Worm (Caenorhabditis elegans) whole organism, L4 larva: ENCODE measurements around the gene C33G3.5.
A peak's percentile ranks its signal among the peaks of the same experiment; 100 is the strongest.

Experiments used
- F37D6.2 ChIP-seq: sonication (generic microtip); optimal IDR thresholded peaks from 2 replicates; lab custom pipeline; 2016; ENCODE audit warnings: mild to moderate bottlenecking, missing genetic modification characterization, missing compliant biosample characterization
- F49E8.2 ChIP-seq: sonication (generic microtip); optimal IDR thresholded peaks from 2 replicates; lab custom pipeline; 2016; ENCODE audit warnings: missing compliant biosample characterization, mild to moderate bottlenecking, missing genetic modification characterization, borderline replicate concordance
- Y5F2A.4 ChIP-seq: fragments of 200-800 bp; sonication (Bioruptor generic); optimal IDR thresholded peaks from 2 replicates; lab custom pipeline; 2018; ENCODE audit warnings: mild to moderate bottlenecking, missing genetic modification characterization, missing compliant biosample characterization
- aha-1 ChIP-seq: fragments of 150-350 bp; peaks from one replicate; lab custom pipeline; 2014; ENCODE audit warnings: missing biosample characterization, missing genetic modification characterization
- ama-1 ChIP-seq: fragments of 150-350 bp; optimal IDR thresholded peaks from 2 replicates; lab custom pipeline; 2014; ENCODE audit warnings: inconsistent platforms, mixed read lengths
- arid-1 ChIP-seq: fragments of 200-800 bp; sonication (Bioruptor generic); conservative IDR thresholded peaks from 2 replicates; pipeline ENCODE4 v1.3.6; 2022; ENCODE audit warnings: missing genetic modification reagents, missing genetic modification characterization, missing compliant biosample characterization
- cey-2 ChIP-seq: sonication (generic microtip); optimal IDR thresholded peaks from 3 replicates; lab custom pipeline; 2017; ENCODE audit warnings: missing genetic modification characterization, mild to moderate bottlenecking, missing compliant biosample characterization, antibody characterized with exemption, borderline replicate concordance; ENCODE audit not compliant: insufficient read depth
- daf-12 ChIP-seq: fragments of 150-350 bp; optimal IDR thresholded peaks from 2 replicates; lab custom pipeline; 2014; ENCODE audit warnings: missing biosample characterization, missing genetic modification reagents, missing genetic modification characterization
- daf-16 ChIP-seq, 3 experiments: sonication (generic microtip); optimal IDR thresholded peaks; 2 replicates each; lab custom pipeline; 2016 to 2017; ENCODE audit warnings: missing genetic modification characterization in 3 of 3, missing genetic modification reagents in 3 of 3, mild to moderate bottlenecking in 2 of 3, missing compliant biosample characterization in 2 of 3, missing biosample characterization in 1 of 3, moderate library complexity in 1 of 3
- daf-8 ChIP-seq: fragments of 200-800 bp; sonication (Bioruptor generic); IDR thresholded peaks from 2 replicates; pipeline ENCODE4 v1.3.6; 2022; ENCODE audit warnings: missing genetic modification characterization, missing compliant biosample characterization
- egl-27 ChIP-seq: sonication (generic microtip); optimal IDR thresholded peaks from 3 replicates; lab custom pipeline; 2017; ENCODE audit warnings: missing biosample characterization, missing genetic modification reagents, missing genetic modification characterization
- fkh-10 ChIP-seq: fragments of 150-350 bp; optimal IDR thresholded peaks from 2 replicates; lab custom pipeline; 2014; ENCODE audit warnings: missing biosample characterization, missing genetic modification reagents, missing genetic modification characterization
- fos-1 ChIP-seq: fragments of 150-350 bp; optimal IDR thresholded peaks from 2 replicates; lab custom pipeline; 2014; ENCODE audit warnings: missing biosample characterization, missing genetic modification characterization
- gei-8 ChIP-seq: fragments of 200-800 bp; sonication (Bioruptor generic); optimal IDR thresholded peaks from 2 replicates; lab custom pipeline; 2018; ENCODE audit warnings: mild to moderate bottlenecking, missing genetic modification characterization, missing compliant biosample characterization
- hlh-11 ChIP-seq: fragments of 200-800 bp; sonication (Bioruptor generic); optimal IDR thresholded peaks from 2 replicates; lab custom pipeline; 2018; ENCODE audit warnings: mild to moderate bottlenecking, missing genetic modification characterization, missing compliant biosample characterization
- hlh-30 ChIP-seq: sonication (generic microtip); optimal IDR thresholded peaks from 2 replicates; lab custom pipeline; 2017; ENCODE audit warnings: antibody characterized with exemption, mild to moderate bottlenecking, missing genetic modification characterization, missing compliant biosample characterization; ENCODE audit not compliant: insufficient read depth
- hmg-1.1 ChIP-seq: fragments of 200-800 bp; sonication (Bioruptor generic); IDR thresholded peaks from 2 replicates; pipeline ENCODE4 v1.3.6; 2022; ENCODE audit warnings: missing genetic modification reagents, missing genetic modification characterization, missing compliant biosample characterization
- lin-15B ChIP-seq: fragments of 150-350 bp; sonication (generic microtip); optimal IDR thresholded peaks from 3 replicates; lab custom pipeline; 2014; ENCODE audit warnings: missing biosample characterization, missing genetic modification characterization
- lin-29 ChIP-seq: fragments of 200-800 bp; sonication (Bioruptor generic); IDR thresholded peaks from 2 replicates; pipeline ENCODE4 v1.3.6; 2022; ENCODE audit warnings: missing genetic modification reagents, missing genetic modification characterization, missing compliant biosample characterization
- lin-38 ChIP-seq: fragments of 200-800 bp; sonication (Bioruptor generic); IDR thresholded peaks from 2 replicates; pipeline ENCODE4 v1.3.6; 2022; ENCODE audit warnings: missing genetic modification reagents, missing genetic modification characterization, missing compliant biosample characterization
- lin-39 ChIP-seq: fragments of 150-350 bp; optimal IDR thresholded peaks from 2 replicates; lab custom pipeline; 2014; ENCODE audit warnings: missing biosample characterization, missing genetic modification reagents, missing genetic modification characterization
- lsy-2 ChIP-seq, 2 experiments: fragments of 150-350 bp in 1 of 2; sonication (generic microtip) in 1 of 2; optimal IDR thresholded peaks; 2 replicates each; lab custom pipeline; 2014 to 2017; ENCODE audit warnings: missing biosample characterization in 2 of 2, missing genetic modification characterization in 2 of 2
- madf-9 ChIP-seq: fragments of 200-800 bp; sonication (Bioruptor generic); conservative IDR thresholded peaks from 2 replicates; pipeline ENCODE4 v1.3.6; 2022; ENCODE audit warnings: missing genetic modification reagents, missing genetic modification characterization, missing compliant biosample characterization
- mdl-1 ChIP-seq, 2 experiments: fragments of 150-350 bp in 1 of 2; sonication (generic microtip) in 1 of 2; optimal IDR thresholded peaks; 2 replicates each; lab custom pipeline; 2014 to 2017; ENCODE audit warnings: missing biosample characterization in 2 of 2, missing genetic modification characterization in 2 of 2
- mep-1 ChIP-seq: fragments of 150-350 bp; sonication (generic microtip); optimal IDR thresholded peaks from 3 replicates; lab custom pipeline; 2014; ENCODE audit warnings: missing biosample characterization, missing genetic modification characterization
- mxl-3 ChIP-seq: fragments of 200-800 bp; sonication (Bioruptor generic); optimal IDR thresholded peaks from 2 replicates; lab custom pipeline; 2018; ENCODE audit warnings: mild to moderate bottlenecking, missing genetic modification characterization, missing compliant biosample characterization
- nhr-10 ChIP-seq: fragments of 150-350 bp; optimal IDR thresholded peaks from 2 replicates; lab custom pipeline; 2014; ENCODE audit warnings: missing biosample characterization, missing genetic modification characterization
- nhr-102 ChIP-seq: sonication (generic microtip); optimal IDR thresholded peaks from 2 replicates; lab custom pipeline; 2016; ENCODE audit warnings: mild to moderate bottlenecking, missing genetic modification characterization, moderate library complexity, missing compliant biosample characterization
- nhr-11 ChIP-seq: fragments of 150-350 bp; optimal IDR thresholded peaks from 2 replicates; lab custom pipeline; 2014; ENCODE audit warnings: missing biosample characterization, missing genetic modification characterization
- nhr-237 ChIP-seq: sonication (generic microtip); optimal IDR thresholded peaks from 2 replicates; lab custom pipeline; 2017; ENCODE audit warnings: missing biosample characterization, missing genetic modification characterization
- nhr-28 ChIP-seq: fragments of 150-350 bp; optimal IDR thresholded peaks from 2 replicates; lab custom pipeline; 2014; ENCODE audit warnings: missing biosample characterization, missing genetic modification characterization
- nhr-41 ChIP-seq: fragments of 200-800 bp; sonication (Bioruptor generic); IDR thresholded peaks from 2 replicates; pipeline ENCODE4 v1.3.6; 2022; ENCODE audit warnings: missing genetic modification reagents, missing genetic modification characterization, missing compliant biosample characterization
- nhr-42 ChIP-seq: fragments of 200-800 bp; sonication (Bioruptor generic); IDR thresholded peaks from 2 replicates; pipeline ENCODE4 v1.3.6; 2022; ENCODE audit warnings: missing genetic modification characterization, missing compliant biosample characterization
- nhr-48 ChIP-seq: sonication (generic microtip); optimal IDR thresholded peaks from 2 replicates; lab custom pipeline; 2016; ENCODE audit warnings: mild to moderate bottlenecking, missing genetic modification characterization, missing compliant biosample characterization
- nhr-76 ChIP-seq: fragments of 150-350 bp; optimal IDR thresholded peaks from 2 replicates; lab custom pipeline; 2014; ENCODE audit warnings: missing biosample characterization, missing genetic modification characterization
- nhr-77 ChIP-seq: fragments of 150-350 bp; optimal IDR thresholded peaks from 2 replicates; lab custom pipeline; 2014; ENCODE audit warnings: missing biosample characterization, missing genetic modification characterization
- rbr-2 ChIP-seq: sonication (generic microtip); optimal IDR thresholded peaks from 2 replicates; lab custom pipeline; 2016; ENCODE audit warnings: missing genotype, missing genetic modification characterization, missing compliant biosample characterization
- saeg-2 ChIP-seq: fragments of 200-800 bp; sonication (Bioruptor generic); IDR thresholded peaks from 2 replicates; pipeline ENCODE4 v1.3.6; 2022; ENCODE audit warnings: missing genetic modification reagents, missing genetic modification characterization, missing compliant biosample characterization
- sdz-12 ChIP-seq: fragments of 200-800 bp; sonication (Bioruptor generic); optimal IDR thresholded peaks from 2 replicates; lab custom pipeline; 2018; ENCODE audit warnings: mild to moderate bottlenecking, missing genetic modification characterization, missing compliant biosample characterization
- skn-1 ChIP-seq: fragments of 150-350 bp; optimal IDR thresholded peaks from 2 replicates; lab custom pipeline; 2014; ENCODE audit warnings: missing biosample characterization, missing genetic modification characterization
- spr-1 ChIP-seq: sonication (generic microtip); optimal IDR thresholded peaks from 2 replicates; lab custom pipeline; 2016; ENCODE audit warnings: mild to moderate bottlenecking, missing genetic modification characterization, missing compliant biosample characterization
- unc-130 ChIP-seq: sonication (generic microtip); optimal IDR thresholded peaks from 2 replicates; lab custom pipeline; 2016; ENCODE audit warnings: missing genetic modification reagents, missing genetic modification characterization, missing compliant biosample characterization
- zag-1 ChIP-seq: fragments of 150-350 bp; optimal IDR thresholded peaks from 2 replicates; lab custom pipeline; 2014; ENCODE audit warnings: missing biosample characterization, missing genetic modification characterization
- ztf-7 ChIP-seq: fragments of 150-350 bp; optimal IDR thresholded peaks from 2 replicates; lab custom pipeline; 2014; ENCODE audit warnings: missing biosample characterization, missing genetic modification characterization

The C33G3.5 gene

ce11 chrX:14070950-14071349, 7.5 kb downstream of the C33G3.5 start, which contains the start of gene C33G3.4 (continued):
- 0 out of 2 replicates have a peak, but pooled peaks have one; percentile 45 for TF ChIP-seq saeg-2
- TF ChIP-seq mxl-3 (GFP tag; lab: Kevin White, UChicago): peak; percentile 64
- TF ChIP-seq nhr-48: peak; percentile 53
- TF ChIP-seq hlh-11 (tag; lab: Kevin White, UChicago): peak; percentile 94
- TF ChIP-seq nhr-102 (tag; lab: Kevin White, UChicago): peak; percentile 60
- no peak for TF ChIP-seq arid-1 (GFP tag; lab: Robert Waterston, UW)
- TF ChIP-seq skn-1: no peak
- no peak for TF ChIP-seq zag-1 (tag; lab: Kevin White, UChicago)
- peak; percentile 41 for TF ChIP-seq nhr-77 (tag; lab: Kevin White, UChicago)
- TF ChIP-seq lin-15B (tag; lab: Kevin White, UChicago): no peak
- TF ChIP-seq lin-38 (GFP tag; lab: Robert Waterston, UW): no peak
- TF ChIP-seq spr-1 (tag; lab: Kevin White, UChicago): no peak
- TF ChIP-seq nhr-76 (tag; lab: Kevin White, UChicago): no peak
- no peak for TF ChIP-seq ztf-7 (tag; lab: Kevin White, UChicago)
- no peak for TF ChIP-seq rbr-2 (tag; lab: Kevin White, UChicago)
- no peak for TF ChIP-seq egl-27 (tag; lab: Kevin White, UChicago)

ce11 chrX:14069528-14069927, 8.9 kb downstream of the C33G3.5 start:
- TF ChIP-seq daf-12 (tag; lab: Kevin White, UChicago) (no peak), F49E8.2 (tag; lab: Kevin White, UChicago) (no peak), cey-2 (tag; lab: Kevin White, UChicago) (no peak), mdl-1 (tag; optimal IDR thresholded peaks at IDR 0.05; lab: Kevin White, UChicago) (no peak), hmg-1.1 (GFP tag; lab: Robert Waterston, UW) (no peak), lsy-2 (tag; optimal IDR thresholded peaks at IDR 0.05; lab: Kevin White, UChicago) (no peak), Y5F2A.4 (GFP tag; lab: Kevin White, UChicago) (no peak), nhr-42 (GFP tag; lab: Robert Waterston, UW) (no peak), nhr-10 (tag; lab: Kevin White, UChicago) (no peak), spr-1 (tag; lab: Kevin White, UChicago) (no peak), nhr-41 (no peak), nhr-77 (tag; lab: Kevin White, UChicago) (no peak), mxl-3 (GFP tag; lab: Kevin White, UChicago) (no peak), nhr-76 (tag; lab: Kevin White, UChicago) (no peak), ama-1 (no peak)

- TF ChIP-seq aha-1 (tag; lab: Kevin White, UChicago): peak; percentile 96
- no peak for TF ChIP-seq sdz-12 (GFP tag; lab: Kevin White, UChicago)
- TF ChIP-seq mep-1 (tag; lab: Kevin White, UChicago): no peak
Observed at ce11 chrX:14067641-14068040, 10.8 kb downstream of the C33G3.5 start, which contains the start of gene lgc-21. TSS of gene lgc-21 (minus strand) at chrX:14067984.

ce11 chrX:14063830-14064229, 14.6 kb downstream of the C33G3.5 start:
- TF ChIP-seq lin-29 (GFP tag; lab: Robert Waterston, UW) (peak; percentile 68; the same call in 1 of the 2 replicates), daf-8 (peak; percentile 42; the same call in 1 of the 2 replicates), nhr-11 (peak; percentile 86), sdz-12 (GFP tag; lab: Kevin White, UChicago) (peak; percentile 85), nhr-237 (tag; lab: Kevin White, UChicago) (no peak), unc-130 (GFP tag; lab: Kevin White, UChicago) (peak; percentile 62), gei-8 (peak; percentile 85), F37D6.2 (peak; percentile 81), lin-39 (no peak), madf-9 (GFP tag; lab: Robert Waterston, UW) (peak; percentile 94), nhr-10 (tag; lab: Kevin White, UChicago) (peak; percentile 48), nhr-48 (peak; percentile 83), daf-16 (GFP tag; optimal IDR thresholded peaks at IDR 0.05; lab: Kevin White, UChicago) (peak; percentile 90 to 91), daf-16 (tag; optimal IDR thresholded peaks at IDR 0.05; lab: Kevin White, UChicago) (peak; percentile 91), nhr-28 (tag; lab: Kevin White, UChicago) (peak; percentile 87), fos-1 (tag; lab: Kevin White, UChicago) (no peak), mdl-1 (tag; optimal IDR thresholded peaks at IDR 0.05; lab: Kevin White, UChicago) (peak; percentile 41 to 90), fkh-10 (peak; percentile 28), hlh-30 (peak; percentile 88), mep-1 (tag; lab: Kevin White, UChicago) (peak; percentile 95), lin-15B (tag; lab: Kevin White, UChicago) (peak; percentile 22), arid-1 (GFP tag; lab: Robert Waterston, UW) (peak; percentile 97)
